Worm (Caenorhabditis elegans): ENCODE results near the gene C39B10.1.

- TF ChIP-seq W03F9.2 (tag; optimal IDR thresholded peaks at IDR 0.05): no peak
- no peak for TF ChIP-seq him-1 (tag; optimal IDR thresholded peaks at IDR 0.05)
Measured at ce11 chrX:10428109-10428508, 35.3 kb downstream of the C39B10.1 start.
